Worm (Caenorhabditis elegans): Measurements from ENCODE around the gene T05A7.12.
"Not testable (repeated sequence)": the region's sequence is repeated elsewhere in the genome, so short reads cannot be mapped to it uniquely, and the experiment has no call there.

T05A7.12 gene

ce11 chrII:4703011-4703410 is 39.9 kb upstream of the T05A7.12 start (continued):
- TF ChIP-seq B0035.1 (tag; optimal IDR thresholded peaks at IDR 0.05), result no peak
- peak; percentile 13 for TF ChIP-seq xnd-1 (tag; optimal IDR thresholded peaks at IDR 0.05)
- peak; percentile 55 for TF ChIP-seq lsl-1 (GFP tag; optimal IDR thresholded peaks at IDR 0.05)
- TF ChIP-seq F52B5.7 (tag; optimal IDR thresholded peaks at IDR 0.05), result no peak
- TF ChIP-seq dox-1 (GFP tag; IDR thresholded peaks at IDR 0.05), result no peak; the same call in 1 of the 2 replicates
- peak; percentile 39 for TF ChIP-seq efl-1 (GFP tag; optimal IDR thresholded peaks at IDR 0.05)
- TF ChIP-seq him-1 (tag; optimal IDR thresholded peaks at IDR 0.05), result peak; percentile 16
- peak; percentile 83 for TF ChIP-seq Y53G8AR.9 (GFP tag; conservative IDR thresholded peaks at IDR 0.05)
- peak; percentile 2 for TF ChIP-seq athp-1 (tag; optimal IDR thresholded peaks at IDR 0.05)
- peak; percentile 96 for TF ChIP-seq Y79H2A.3 (GFP tag; conservative IDR thresholded peaks at IDR 0.05)
- TF ChIP-seq unc-62 (GFP tag; optimal IDR thresholded peaks at IDR 0.05), result no peak
- TF ChIP-seq fkh-3 (tag; optimal IDR thresholded peaks at IDR 0.05), result no peak
- TF ChIP-seq F49E8.2 (tag; optimal IDR thresholded peaks at IDR 0.05; ENCODE audit: insufficient read depth), result peak; percentile 62
- TF ChIP-seq cebp-2 (GFP tag; IDR thresholded peaks at IDR 0.05), result no peak
- TF ChIP-seq snpc-1.1 (tag; optimal IDR thresholded peaks at IDR 0.05; ENCODE audit: insufficient read depth), result no peak
- TF ChIP-seq hlh-26 (GFP tag; conservative IDR thresholded peaks at IDR 0.05), result no peak
- no peak for TF ChIP-seq lsy-27 (tag; optimal IDR thresholded peaks at IDR 0.05; ENCODE audit: borderline replicate concordance, insufficient read depth)
- peak; percentile 46 for TF ChIP-seq snpc-1.3 (tag; optimal IDR thresholded peaks at IDR 0.05; ENCODE audit: insufficient read depth)
- TF ChIP-seq bed-2 (GFP tag; IDR thresholded peaks at IDR 0.05), result no peak
- TF ChIP-seq madf-3 (GFP tag; IDR thresholded peaks at IDR 0.05), result peak; percentile 76
- no peak for TF ChIP-seq rpc-1 (optimal IDR thresholded peaks at IDR 0.05)
- no peak for TF ChIP-seq rpc-1 (tag; optimal IDR thresholded peaks at IDR 0.05)
- TF ChIP-seq Y53F4B.3 (GFP tag; IDR thresholded peaks at IDR 0.05), result no peak
- no peak for TF ChIP-seq mxl-1 (tag; optimal IDR thresholded peaks at IDR 0.05)
- TF ChIP-seq nfya-2 (GFP tag; IDR thresholded peaks at IDR 0.05), result no peak
- TF ChIP-seq Y67H2A.10 (GFP tag; conservative IDR thresholded peaks at IDR 0.05), result no peak
- TF ChIP-seq cebp-1 (GFP tag; IDR thresholded peaks at IDR 0.05), result no peak
- TF ChIP-seq cebp-1 (tag; optimal IDR thresholded peaks at IDR 0.05), result peak; percentile 58
- TF ChIP-seq aptf-2 (GFP tag; conservative IDR thresholded peaks at IDR 0.05), result no peak
- TF ChIP-seq C06A6.2 (GFP tag; conservative IDR thresholded peaks at IDR 0.05), result no peak
- no peak for TF ChIP-seq mel-28 (tag; optimal IDR thresholded peaks at IDR 0.05; ENCODE audit: borderline replicate concordance)
- peak; percentile 57 for TF ChIP-seq D2030.7 (GFP tag; IDR thresholded peaks at IDR 0.05)
- no peak for TF ChIP-seq ztf-18 (tag; optimal IDR thresholded peaks at IDR 0.05)

- TF ChIP-seq egl-44 (GFP tag; IDR thresholded peaks at IDR 0.05), result peak; percentile 85
- TF ChIP-seq hrde-1 (tag; optimal IDR thresholded peaks at IDR 0.05; ENCODE audit: borderline replicate concordance), result peak; percentile 11
- peak; percentile 100 for TF ChIP-seq ceh-91 (GFP tag; IDR thresholded peaks at IDR 0.05)
- peak; percentile 99 for TF ChIP-seq Y95B8A.8 (GFP tag; IDR thresholded peaks at IDR 0.05)
- TF ChIP-seq madf-3 (GFP tag; IDR thresholded peaks at IDR 0.05), result peak; percentile 95
- peak; percentile 95 for TF ChIP-seq nfyb-1 (GFP tag; IDR thresholded peaks at IDR 0.05)
- TF ChIP-seq mcd-1 (GFP tag; IDR thresholded peaks at IDR 0.05), result peak; percentile 99
- TF ChIP-seq die-1 (tag; optimal IDR thresholded peaks at IDR 0.05), result peak; percentile 28
- peak; percentile 94 for TF ChIP-seq Y53G8AR.9 (GFP tag; conservative IDR thresholded peaks at IDR 0.05)
- TF ChIP-seq D2030.7 (GFP tag; IDR thresholded peaks at IDR 0.05), result peak; percentile 100
- TF ChIP-seq Y56A3A.18 (GFP tag; IDR thresholded peaks at IDR 0.05), result peak; percentile 75
- TF ChIP-seq lir-1 (GFP tag; conservative IDR thresholded peaks at IDR 0.05), result peak; percentile 86
- peak; percentile 90 for TF ChIP-seq attf-5 (GFP tag; optimal IDR thresholded peaks at IDR 0.05)
- peak; percentile 88 for TF ChIP-seq dpl-1 (GFP tag; optimal IDR thresholded peaks at IDR 0.05)
- TF ChIP-seq ztf-28 (GFP tag; IDR thresholded peaks at IDR 0.05), result peak; percentile 98
- TF ChIP-seq madf-8 (GFP tag; conservative IDR thresholded peaks at IDR 0.05), result peak; percentile 97
- TF ChIP-seq rpc-1 (optimal IDR thresholded peaks at IDR 0.05), result peak; percentile 35
- not testable (repeated sequence) for TF ChIP-seq rpc-1 (tag; optimal IDR thresholded peaks at IDR 0.05)
- TF ChIP-seq hmg-1.2 (GFP tag; IDR thresholded peaks at IDR 0.05), result peak; percentile 86
- peak; percentile 87 for TF ChIP-seq Y53F4B.3 (GFP tag; IDR thresholded peaks at IDR 0.05)
- peak; percentile 87 for TF ChIP-seq F49E8.2 (tag; optimal IDR thresholded peaks at IDR 0.05; ENCODE audit: insufficient read depth)
Observed at ce11 chrII:4701482-4702119, 38.5 kb upstream of the T05A7.12 start, which contains the start of gene unc-85. unc-85 (plus strand) TSS chrII:4702069.
